Fruit fly (Drosophila melanogaster) whole organism, prepupa: ENCODE measurements around the gene Mkrn1.
A peak's percentile ranks its signal among the peaks of the same experiment; 100 is the strongest.

Experiments
- Blimp-1 ChIP-seq: fragments of 200-800 bp; sonication (Bioruptor generic); optimal IDR thresholded peaks from 3 replicates; lab custom pipeline; 2017; ENCODE audit warnings: missing biosample characterization, missing genetic modification characterization, mild to moderate bottlenecking, moderate library complexity, missing genetic modification reagents
- CG10631 ChIP-seq: fragments of 200-800 bp; sonication (Bioruptor generic); optimal IDR thresholded peaks from 2 replicates; lab custom pipeline; 2016; ENCODE audit warnings: missing biosample characterization, missing genetic modification characterization
- CG10669 ChIP-seq: fragments of 200-800 bp; sonication (Bioruptor generic); optimal IDR thresholded peaks from 3 replicates; lab custom pipeline; 2018; ENCODE audit warnings: missing biosample characterization, mild to moderate bottlenecking, missing genetic modification characterization, moderate library complexity
- CG16779 ChIP-seq: fragments of 200-800 bp; sonication (Bioruptor generic); optimal IDR thresholded peaks from 3 replicates; lab custom pipeline; 2017; ENCODE audit warnings: missing biosample characterization, mild to moderate bottlenecking, missing genetic modification characterization
- CG3032 ChIP-seq: fragments of 200-800 bp; optimal IDR thresholded peaks from 2 replicates; lab custom pipeline; 2019; ENCODE audit warnings: missing biosample characterization, mild to moderate bottlenecking, missing genetic modification characterization, moderate library complexity
- CG31627 ChIP-seq: fragments of 200-800 bp; sonication (Bioruptor generic); optimal IDR thresholded peaks from 3 replicates; lab custom pipeline; 2016; ENCODE audit warnings: missing biosample characterization, missing genetic modification characterization
- CG34406 ChIP-seq: fragments of 200-800 bp; sonication (Bioruptor generic); optimal IDR thresholded peaks from 3 replicates; lab custom pipeline; 2016; ENCODE audit warnings: missing biosample characterization, missing genetic modification characterization
- CG3919 ChIP-seq: fragments of 200-800 bp; sonication (Bioruptor generic); optimal IDR thresholded peaks from 3 replicates; lab custom pipeline; 2016; ENCODE audit warnings: missing biosample characterization, missing genetic modification characterization
- CG6792 ChIP-seq: fragments of 200-800 bp; sonication (Bioruptor generic); optimal IDR thresholded peaks from 3 replicates; lab custom pipeline; 2016; ENCODE audit warnings: missing biosample characterization, missing genetic modification characterization
- CG6808 ChIP-seq: fragments of 200-800 bp; sonication (Bioruptor generic); optimal IDR thresholded peaks from 3 replicates; lab custom pipeline; 2017; ENCODE audit warnings: missing biosample characterization, missing genetic modification characterization, mild to moderate bottlenecking, moderate library complexity, missing genetic modification reagents
- CG6854 ChIP-seq: fragments of 200-800 bp; sonication (Bioruptor generic); optimal IDR thresholded peaks from 2 replicates; lab custom pipeline; 2017; ENCODE audit warnings: missing biosample characterization, mild to moderate bottlenecking, missing genetic modification characterization
- CG7368 ChIP-seq: fragments of 200-800 bp; sonication (Bioruptor generic); optimal IDR thresholded peaks from 3 replicates; lab custom pipeline; 2016; ENCODE audit warnings: missing biosample characterization, missing genetic modification characterization
- CG8119 ChIP-seq: fragments of 200-800 bp; sonication (Bioruptor generic); IDR thresholded peaks from 3 replicates; pipeline ENCODE4 v1.3.6; 2022; ENCODE audit warnings: missing biosample characterization, missing genetic modification characterization
- CG9139 ChIP-seq: fragments of 200-800 bp; sonication (Bioruptor generic); optimal IDR thresholded peaks from 3 replicates; lab custom pipeline; 2017; ENCODE audit warnings: missing biosample characterization, mild to moderate bottlenecking, missing genetic modification characterization
- Eip75B ChIP-seq: fragments of 200-800 bp; sonication (Bioruptor generic); optimal IDR thresholded peaks from 3 replicates; lab custom pipeline; 2016; ENCODE audit warnings: missing biosample characterization, missing genetic modification characterization
- Eip78C ChIP-seq: fragments of 200-800 bp; sonication (Bioruptor generic); peaks from one replicate; lab custom pipeline; 2016; ENCODE audit warnings: missing biosample characterization, missing genetic modification characterization
- Ets96B ChIP-seq: fragments of 200-800 bp; optimal IDR thresholded peaks from 2 replicates; lab custom pipeline; 2019; ENCODE audit warnings: missing biosample characterization, mild to moderate bottlenecking, missing genetic modification characterization, moderate library complexity
- Hr38 ChIP-seq: sonication (Bioruptor generic); optimal IDR thresholded peaks from 2 replicates; lab custom pipeline; 2016; ENCODE audit warnings: missing biosample characterization, missing genetic modification characterization
- Hr39 ChIP-seq: fragments of 200-800 bp; sonication (Bioruptor generic); optimal IDR thresholded peaks from 2 replicates; lab custom pipeline; 2016; ENCODE audit warnings: missing biosample characterization, missing genetic modification characterization
- Hr4 ChIP-seq: fragments of 200-800 bp; sonication (Bioruptor generic); optimal IDR thresholded peaks from 3 replicates; lab custom pipeline; 2016; ENCODE audit warnings: missing biosample characterization, missing genetic modification characterization
- Lpt ChIP-seq: fragments of 200-800 bp; sonication (Bioruptor generic); optimal IDR thresholded peaks from 3 replicates; lab custom pipeline; 2016; ENCODE audit warnings: missing biosample characterization, missing genetic modification characterization
- Met ChIP-seq: fragments of 200-800 bp; sonication (Bioruptor generic); optimal IDR thresholded peaks from 3 replicates; lab custom pipeline; 2016; ENCODE audit warnings: missing biosample characterization, missing genetic modification characterization
- OdsH ChIP-seq: fragments of 200-800 bp; sonication (Bioruptor generic); optimal IDR thresholded peaks from 3 replicates; lab custom pipeline; 2016; ENCODE audit warnings: missing biosample characterization, missing genetic modification characterization
- Smox ChIP-seq: fragments of 200-800 bp; sonication (Bioruptor generic); optimal IDR thresholded peaks from 3 replicates; lab custom pipeline; 2016; ENCODE audit warnings: missing biosample characterization, missing genetic modification characterization
- Sox14 ChIP-seq: fragments of 200-800 bp; sonication (Bioruptor generic); optimal IDR thresholded peaks from 3 replicates; lab custom pipeline; 2016; ENCODE audit warnings: missing biosample characterization, missing genetic modification characterization
- Sox15 ChIP-seq: fragments of 200-800 bp; sonication (Bioruptor generic); optimal IDR thresholded peaks from 3 replicates; lab custom pipeline; 2016; ENCODE audit warnings: missing biosample characterization, missing genetic modification characterization
- dsx ChIP-seq: fragments of 200-800 bp; optimal IDR thresholded peaks from 3 replicates; lab custom pipeline; 2019; ENCODE audit warnings: missing biosample characterization, mild to moderate bottlenecking, missing genetic modification characterization, moderate library complexity; ENCODE audit not compliant: poor library complexity, severe bottlenecking
- esn ChIP-seq: fragments of 200-800 bp; sonication (Bioruptor generic); optimal IDR thresholded peaks from 2 replicates; lab custom pipeline; 2016; ENCODE audit warnings: missing biosample characterization, mild to moderate bottlenecking, missing genetic modification characterization, moderate library complexity
- lz ChIP-seq: fragments of 200-800 bp; sonication (Bioruptor generic); optimal IDR thresholded peaks from 3 replicates; lab custom pipeline; 2016; ENCODE audit warnings: missing biosample characterization, missing genetic modification characterization
- pdm3 ChIP-seq: fragments of 200-800 bp; sonication (Bioruptor generic); optimal IDR thresholded peaks from 3 replicates; lab custom pipeline; 2016; ENCODE audit warnings: missing biosample characterization, missing genetic modification characterization
- ss ChIP-seq, 2 experiments: fragments of 200-800 bp; sonication (Bioruptor generic); optimal IDR thresholded peaks; 2 replicates in 1 of 2; 3 replicates in 1 of 2; lab custom pipeline; 2017 to 2018; ENCODE audit warnings: mild to moderate bottlenecking in 2 of 2, missing biosample characterization in 2 of 2, missing genetic modification characterization in 2 of 2, moderate library complexity in 1 of 2
- topi ChIP-seq: fragments of 200-800 bp; sonication (Bioruptor generic); optimal IDR thresholded peaks from 3 replicates; lab custom pipeline; 2016; ENCODE audit warnings: missing biosample characterization, missing genetic modification characterization
- vri ChIP-seq: fragments of 200-800 bp; sonication (Bioruptor generic); optimal IDR thresholded peaks from 3 replicates; lab custom pipeline; 2016; ENCODE audit warnings: missing biosample characterization, mild to moderate bottlenecking, missing genetic modification characterization

Mkrn1 gene

DNA sequence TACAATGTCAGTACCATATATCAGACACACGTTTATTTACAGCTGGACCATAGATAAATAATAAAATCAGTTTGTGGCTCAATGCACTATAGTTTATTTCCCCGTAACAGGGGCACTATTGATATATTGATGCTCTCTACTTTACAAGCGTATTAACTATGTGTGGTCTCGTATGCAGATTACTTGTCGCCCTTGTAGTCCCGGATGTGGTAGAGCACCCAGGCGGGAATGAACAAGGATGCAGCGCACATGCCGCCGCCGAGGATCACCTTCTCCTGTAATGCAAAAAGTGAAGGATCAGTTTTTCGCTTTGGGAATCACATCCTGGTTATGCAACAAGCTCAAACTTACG lies 5.4 kb upstream of the Mkrn1 start:
- TF ChIP-seq CG34406 (GFP tag; lab: Kevin White, UChicago): no peak
- no peak for TF ChIP-seq CG9139 (GFP tag; lab: Kevin White, UChicago)
- TF ChIP-seq CG6854: no peak
- TF ChIP-seq OdsH (GFP tag; lab: Kevin White, UChicago): no peak
- TF ChIP-seq vri (GFP tag; lab: Kevin White, UChicago): no peak
- TF ChIP-seq CG3919 (GFP tag; lab: Kevin White, UChicago): no peak
- no peak for TF ChIP-seq dsx (GFP tag; lab: Kevin White, UChicago)
- TF ChIP-seq Ets96B (tag; lab: Kevin White, UChicago): no peak
- TF ChIP-seq ss (GFP tag; optimal IDR thresholded peaks at IDR 0.05; lab: Kevin White, UChicago): no peak
- no peak for TF ChIP-seq Sox14 (GFP tag; lab: Kevin White, UChicago)
- no peak for TF ChIP-seq Smox (GFP tag; lab: Kevin White, UChicago)
- no peak for TF ChIP-seq esn (GFP tag; lab: Kevin White, UChicago)
- TF ChIP-seq Hr39 (GFP tag; lab: Kevin White, UChicago): no peak
- no peak for TF ChIP-seq CG6792 (GFP tag; lab: Kevin White, UChicago)
- TF ChIP-seq Sox15 (GFP tag; lab: Kevin White, UChicago): no peak

DNA sequence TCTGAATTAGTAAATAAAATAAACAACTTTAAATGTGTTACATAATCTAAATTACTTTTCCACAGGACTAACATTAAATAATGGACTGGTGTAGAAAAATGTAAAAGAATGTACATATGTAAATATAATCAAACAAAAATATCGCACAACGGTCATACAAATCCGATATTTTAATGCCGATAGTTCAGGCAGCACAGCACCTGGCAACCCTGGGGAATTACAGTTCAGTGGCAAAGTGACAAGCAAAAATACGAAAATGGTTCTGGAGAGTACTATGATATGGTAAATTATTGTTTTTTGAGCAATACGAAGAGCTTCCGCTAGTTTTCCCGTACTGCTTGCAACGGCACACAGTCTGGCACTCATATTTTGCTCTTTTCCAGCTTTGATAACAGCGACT lies 3.3 kb upstream of the Mkrn1 start, which contains the start of gene Rpn10:
Rpn10 (plus strand) TSS at position 144 of the 400 bp plus-strand sequence.
- no peak for TF ChIP-seq CG10631 (GFP tag; lab: Kevin White, UChicago)
- TF ChIP-seq CG31627 (GFP tag; lab: Kevin White, UChicago): peak; percentile 40
- peak; percentile 73 for TF ChIP-seq Eip78C
- no peak for TF ChIP-seq Eip75B (GFP tag; lab: Kevin White, UChicago)
- TF ChIP-seq CG3032 (tag; lab: Kevin White, UChicago): peak; percentile 25
- TF ChIP-seq topi: peak; percentile 9
- no peak for TF ChIP-seq CG6808 (GFP tag; lab: Kevin White, UChicago)
- TF ChIP-seq lz (GFP tag; lab: Kevin White, UChicago): peak; percentile 31
- TF ChIP-seq esn (GFP tag; lab: Kevin White, UChicago): peak; percentile 27

DNA sequence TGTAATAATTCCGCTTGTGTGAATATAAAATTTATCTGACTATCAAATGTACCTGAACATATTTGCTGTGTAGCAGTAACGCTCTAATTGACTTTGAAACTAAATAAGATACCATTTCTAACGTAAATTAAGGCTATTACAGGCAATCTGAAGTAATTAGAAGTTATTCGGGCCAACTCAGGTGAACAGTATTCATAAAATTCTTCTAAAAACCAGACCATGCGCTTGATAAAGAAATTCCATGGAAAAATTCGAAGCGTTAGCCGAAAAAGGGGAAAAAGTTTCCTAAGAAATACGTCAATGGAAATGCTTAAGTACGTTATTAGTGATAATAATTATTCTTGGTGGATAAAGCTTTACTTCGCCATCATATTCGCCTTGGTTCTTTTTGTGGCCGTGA lies 847 bp upstream of the Mkrn1 start, which contains the start of gene ppk5:
ppk5 (plus strand) TSS at position 301 of the 400 bp plus-strand sequence.
- TF ChIP-seq lz (GFP tag; lab: Kevin White, UChicago) (no peak), CG7368 (no peak), Sox15 (GFP tag; lab: Kevin White, UChicago) (no peak), CG6854 (no peak), topi (no peak), CG8119 (GFP tag; lab: Robert Waterston, UW) (no peak), pdm3 (GFP tag; lab: Kevin White, UChicago) (no peak), esn (GFP tag; lab: Kevin White, UChicago) (no peak), Lpt (GFP tag; lab: Kevin White, UChicago) (no peak), CG34406 (GFP tag; lab: Kevin White, UChicago) (no peak), CG6792 (GFP tag; lab: Kevin White, UChicago) (no peak), CG10669 (GFP tag; lab: Kevin White, UChicago) (no peak)

DNA sequence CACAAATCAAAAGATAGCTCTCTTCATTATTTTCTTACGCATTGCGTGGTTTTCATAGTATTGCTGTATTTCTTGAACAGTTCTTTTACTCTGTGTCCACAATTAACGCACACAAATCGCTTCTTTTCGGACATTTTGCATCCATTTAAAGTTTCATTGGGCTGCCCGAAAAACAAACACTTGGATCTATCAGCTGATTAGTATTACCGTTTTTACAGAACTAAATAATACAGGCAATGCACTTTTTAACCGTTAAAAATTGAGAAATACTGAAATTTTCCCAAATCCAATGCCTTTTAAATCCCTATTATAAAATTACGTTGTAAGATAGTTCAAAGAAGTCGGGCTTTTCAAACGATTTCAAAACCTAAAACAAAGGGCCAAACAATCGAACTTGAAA lies 4.4 kb downstream of the Mkrn1 start, which contains the start of gene Arv1:
Arv1 (minus strand) TSS at position 226 of the 400 bp plus-strand sequence.
- no peak for TF ChIP-seq lz (GFP tag; lab: Kevin White, UChicago)
- TF ChIP-seq Hr4 (GFP tag; lab: Kevin White, UChicago): no peak
- no peak for TF ChIP-seq Met (GFP tag; lab: Kevin White, UChicago)
- no peak for TF ChIP-seq Hr38 (GFP tag; lab: Kevin White, UChicago)
- no peak for TF ChIP-seq CG16779
- no peak for TF ChIP-seq Blimp-1
- TF ChIP-seq, all 60 proteins: peak for 0
